Fruit fly (Drosophila melanogaster): ENCODE data around the gene Trmt112.

Trmt112 gene

DNA sequence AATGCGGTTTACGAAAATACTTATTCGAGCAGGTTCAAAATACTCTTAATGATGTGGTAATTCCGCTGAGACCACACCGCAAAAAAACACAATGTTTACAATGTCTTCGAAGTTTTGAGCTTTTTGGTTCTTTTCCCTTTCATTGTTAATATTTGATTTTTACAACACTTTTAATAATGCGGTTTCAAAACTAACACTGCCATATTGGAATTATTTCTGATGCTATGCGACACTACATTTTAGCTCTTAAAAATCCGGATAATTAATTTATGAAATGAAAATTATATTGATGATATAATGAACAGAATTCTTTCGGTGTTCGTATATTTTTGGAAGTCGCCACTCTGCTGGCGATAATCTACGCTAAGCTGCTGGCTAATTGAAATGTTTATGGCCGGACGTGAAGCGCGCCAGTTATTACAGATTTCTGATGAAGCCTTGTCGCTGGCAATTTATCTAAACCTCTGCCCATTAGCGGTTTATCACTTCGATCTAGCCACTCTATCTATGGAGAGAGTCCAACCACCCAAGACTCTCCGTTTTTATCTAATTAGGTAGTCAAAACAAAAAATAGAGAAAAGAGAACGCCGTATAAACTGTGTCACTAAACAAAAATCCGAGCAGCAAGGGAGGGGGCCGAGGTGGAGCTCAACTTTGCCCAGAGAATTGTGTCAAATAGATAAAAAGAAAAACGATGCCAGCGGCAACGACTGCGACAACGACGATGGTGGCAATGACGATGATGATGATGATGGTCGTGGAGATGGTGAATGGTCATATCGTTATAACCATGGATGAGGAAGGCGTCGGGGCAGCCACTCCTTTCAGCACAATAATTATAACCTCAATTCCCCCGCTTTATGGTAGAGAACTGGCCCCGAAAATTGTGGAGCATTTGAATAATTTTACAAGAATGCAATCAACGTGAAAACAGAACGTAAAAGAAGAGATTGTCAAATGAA, 39.7 kb upstream of the Trmt112 start:
- TF ChIP-seq CG1620 (GFP tag; optimal IDR thresholded peaks at IDR 0.05), result no peak
- no peak for TF ChIP-seq tj (GFP tag; optimal IDR thresholded peaks at IDR 0.05)
- TF ChIP-seq CG33017 (tag; optimal IDR thresholded peaks at IDR 0.05), result no peak
- no peak for TF ChIP-seq CG5204 (GFP tag; optimal IDR thresholded peaks at IDR 0.05)
- no peak for TF ChIP-seq CG7101 (tag; optimal IDR thresholded peaks at IDR 0.05)

DNA sequence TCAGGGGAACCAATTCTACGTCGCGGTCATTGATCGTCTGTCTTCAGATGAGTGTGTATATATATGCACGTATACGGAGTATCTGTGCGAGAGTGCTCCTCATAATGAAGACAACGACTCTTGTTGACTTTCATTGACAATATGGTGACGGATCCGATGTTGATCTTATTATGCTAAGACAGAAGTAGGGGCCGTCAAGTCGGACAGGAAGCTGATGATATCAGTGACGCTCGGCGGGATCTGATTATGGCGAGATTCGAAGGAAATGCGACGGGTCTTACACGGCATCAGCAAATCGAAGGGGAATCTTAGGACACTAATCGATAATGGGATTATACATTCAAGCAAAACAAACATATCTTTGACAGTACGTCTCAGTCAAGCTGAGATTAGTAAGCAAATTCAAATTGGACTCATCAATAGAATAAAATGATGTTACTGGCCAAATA, 37.9 kb upstream of the Trmt112 start:
- TF ChIP-seq CG11617 (GFP tag; optimal IDR thresholded peaks at IDR 0.05) (no peak), Hr96 (GFP tag; optimal IDR thresholded peaks at IDR 0.05) (no peak), cnc (optimal IDR thresholded peaks at IDR 0.05) (no peak), Crg-1 (GFP tag; optimal IDR thresholded peaks at IDR 0.05) (no peak)

DNA sequence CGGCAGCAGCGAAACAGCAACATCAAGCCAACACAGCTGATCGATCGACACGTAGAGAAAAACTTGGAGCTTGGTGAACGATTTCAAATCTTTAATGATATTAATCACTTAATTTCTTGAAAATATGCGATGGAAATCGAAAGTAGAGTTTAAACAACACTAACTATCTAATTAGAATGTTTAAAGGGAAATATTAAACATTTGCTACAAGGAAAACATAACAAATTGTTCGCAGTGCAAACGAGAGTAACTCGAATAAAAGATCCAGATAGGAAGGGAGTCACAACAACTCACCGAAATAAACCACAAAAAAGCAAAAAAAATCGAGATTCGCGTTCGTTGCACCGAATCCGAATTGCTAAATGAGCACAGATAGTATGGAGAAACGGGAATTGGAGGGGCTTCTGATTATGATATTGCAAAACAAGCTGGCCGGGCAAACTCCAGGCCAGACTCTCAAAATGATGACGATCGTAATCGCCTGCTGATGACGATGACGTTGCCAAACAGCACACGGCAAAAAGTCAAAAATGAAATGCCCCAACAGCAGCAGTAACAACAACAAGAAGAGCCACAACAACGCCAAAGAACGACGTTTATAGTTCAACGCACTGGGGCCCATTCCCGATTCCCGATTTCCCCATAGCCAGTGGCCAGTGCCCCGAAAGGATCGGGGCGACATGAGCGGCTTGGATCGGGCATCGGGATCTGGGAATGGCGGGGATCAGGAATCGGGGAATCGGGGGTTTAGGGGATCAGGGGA, 37.3 kb upstream of the Trmt112 start:
- no peak for TF ChIP-seq cic (GFP tag; optimal IDR thresholded peaks at IDR 0.05)
- TF ChIP-seq Crg-1 (GFP tag; optimal IDR thresholded peaks at IDR 0.05), result no peak
- no peak for TF ChIP-seq CG5204 (GFP tag; optimal IDR thresholded peaks at IDR 0.05)
- TF ChIP-seq CG7101 (tag; optimal IDR thresholded peaks at IDR 0.05), result no peak
- no peak for TF ChIP-seq cnc (optimal IDR thresholded peaks at IDR 0.05)
- TF ChIP-seq Mnt (GFP tag; optimal IDR thresholded peaks at IDR 0.05), result no peak
- no peak for TF ChIP-seq toe (GFP tag; optimal IDR thresholded peaks at IDR 0.05)
- TF ChIP-seq CG7045 (GFP tag; optimal IDR thresholded peaks at IDR 0.05), result no peak
- TF ChIP-seq kay (GFP tag; ENCODE audit: borderline replicate concordance), result no peak
- no peak for TF ChIP-seq CG1620 (GFP tag; optimal IDR thresholded peaks at IDR 0.05)
- TF ChIP-seq Hr96 (GFP tag; optimal IDR thresholded peaks at IDR 0.05), result no peak
- TF ChIP-seq CG11617 (GFP tag; optimal IDR thresholded peaks at IDR 0.05), result no peak
- no peak for TF ChIP-seq CG12768 (GFP tag; optimal IDR thresholded peaks at IDR 0.05)
- TF ChIP-seq pad (GFP tag; optimal IDR thresholded peaks at IDR 0.05), result no peak

DNA sequence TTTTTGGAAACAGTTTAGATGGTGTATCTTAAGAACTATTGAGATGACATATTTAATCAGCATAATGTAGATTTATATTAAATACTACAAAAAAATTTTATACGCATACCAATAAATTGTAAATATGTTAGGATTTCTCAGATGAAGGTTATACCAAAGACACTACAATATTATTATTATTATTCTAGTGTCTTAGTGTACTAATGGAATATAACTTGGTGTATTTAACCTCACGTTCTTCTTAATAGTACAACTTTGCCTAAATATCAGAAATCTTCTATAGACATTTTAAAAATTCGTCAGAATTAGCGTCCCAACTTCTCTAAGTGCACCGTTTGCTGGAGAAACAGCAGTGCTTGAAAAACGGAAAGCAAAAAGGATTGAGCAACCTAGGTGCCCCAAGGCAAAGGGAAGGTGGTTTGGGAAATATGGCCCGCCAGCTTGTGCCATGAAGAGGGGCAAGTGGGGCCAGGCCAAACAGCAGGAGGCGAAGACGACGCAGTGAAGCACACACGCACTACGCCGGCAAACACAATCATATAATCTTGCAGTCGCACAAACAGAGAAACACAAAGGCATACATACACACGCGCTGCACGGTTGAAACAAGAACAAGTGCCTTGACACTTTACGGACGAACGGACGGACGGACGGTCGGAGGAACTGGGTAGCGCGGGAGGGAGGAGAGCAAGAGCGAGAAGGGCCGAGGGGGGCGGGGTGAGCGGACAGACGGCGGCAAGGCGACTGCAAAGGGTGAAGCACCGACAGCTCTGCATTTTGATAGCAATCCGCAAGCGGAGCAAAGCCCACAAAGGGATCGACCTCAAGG, 36.5 kb upstream of the Trmt112 start:
- TF ChIP-seq CG12768 (GFP tag; optimal IDR thresholded peaks at IDR 0.05) (no peak), CG5204 (GFP tag; optimal IDR thresholded peaks at IDR 0.05) (no peak)

DNA sequence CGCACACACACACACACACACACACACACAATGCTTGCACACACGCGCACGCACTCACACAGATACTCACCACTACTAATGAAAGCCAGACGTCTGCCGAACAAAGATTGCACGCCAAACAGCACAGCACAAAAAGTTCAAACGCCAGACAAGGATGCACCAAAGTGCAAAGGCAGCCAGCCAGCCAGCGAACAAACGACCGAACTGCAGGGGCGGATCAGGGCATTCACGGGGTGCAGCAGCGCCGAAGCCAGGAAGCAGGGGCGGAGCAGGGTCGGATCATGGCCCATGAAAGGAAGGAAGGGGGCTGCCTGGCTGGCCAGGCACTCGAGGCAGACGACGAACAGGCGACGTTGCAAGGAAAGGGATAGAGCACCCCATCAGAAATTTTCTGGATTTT, 35.9 kb upstream of the Trmt112 start:
- TF ChIP-seq Crg-1 (GFP tag; optimal IDR thresholded peaks at IDR 0.05) (no peak), CG14711 (tag; optimal IDR thresholded peaks at IDR 0.05) (no peak), toe (GFP tag; optimal IDR thresholded peaks at IDR 0.05) (no peak), Hr96 (GFP tag; optimal IDR thresholded peaks at IDR 0.05) (no peak), CG7101 (tag; optimal IDR thresholded peaks at IDR 0.05) (no peak), kay (GFP tag; ENCODE audit: borderline replicate concordance) (no peak), cnc (optimal IDR thresholded peaks at IDR 0.05) (no peak), CG5204 (GFP tag; optimal IDR thresholded peaks at IDR 0.05) (no peak), CG33017 (tag; optimal IDR thresholded peaks at IDR 0.05) (no peak), cic (GFP tag; optimal IDR thresholded peaks at IDR 0.05) (no peak), Clk (GFP tag; optimal IDR thresholded peaks at IDR 0.05) (no peak)

DNA sequence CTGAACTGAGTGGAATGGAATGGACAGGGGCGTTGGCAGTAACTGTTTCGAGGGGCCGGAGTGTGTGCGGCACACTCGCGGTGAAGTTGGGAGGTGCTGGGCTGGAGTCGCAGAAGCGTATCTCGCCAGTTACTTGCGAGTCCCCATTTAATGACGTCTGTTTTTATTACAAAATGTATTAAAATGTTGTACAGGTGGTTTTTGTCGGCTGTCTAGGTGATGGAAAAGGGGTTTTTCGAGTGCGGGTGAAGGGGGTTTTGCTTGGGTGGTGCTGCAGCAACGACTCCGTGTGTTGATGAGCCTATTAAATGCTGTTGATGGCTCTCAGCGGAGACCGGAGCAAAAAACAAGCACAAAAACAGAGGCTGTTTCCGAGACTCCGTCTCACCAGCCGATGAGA, 34.7 kb upstream of the Trmt112 start:
- TF ChIP-seq CG1620 (GFP tag; optimal IDR thresholded peaks at IDR 0.05) (no peak), Mnt (GFP tag; optimal IDR thresholded peaks at IDR 0.05) (no peak), CG7045 (GFP tag; optimal IDR thresholded peaks at IDR 0.05) (no peak), CG7101 (tag; optimal IDR thresholded peaks at IDR 0.05) (no peak), Clk (GFP tag; optimal IDR thresholded peaks at IDR 0.05) (no peak), kay (GFP tag; ENCODE audit: borderline replicate concordance) (no peak), Hr96 (GFP tag; optimal IDR thresholded peaks at IDR 0.05) (no peak), CG5204 (GFP tag; optimal IDR thresholded peaks at IDR 0.05) (no peak), CG12768 (GFP tag; optimal IDR thresholded peaks at IDR 0.05) (no peak), cic (GFP tag; optimal IDR thresholded peaks at IDR 0.05) (no peak), toe (GFP tag; optimal IDR thresholded peaks at IDR 0.05) (no peak), tj (GFP tag; optimal IDR thresholded peaks at IDR 0.05) (no peak), CG11617 (GFP tag; optimal IDR thresholded peaks at IDR 0.05) (no peak), bab1 (GFP tag; optimal IDR thresholded peaks at IDR 0.05) (no peak), CG33017 (tag; optimal IDR thresholded peaks at IDR 0.05) (no peak)
